Fruit fly (Drosophila melanogaster) whole organism, wandering third instar larva: ENCODE results near the gene CG5946.

Source experiments
- Abd-B ChIP-seq: fragments of >200 bp; optimal IDR thresholded peaks from 2 replicates; lab custom pipeline; 2017; ENCODE audit warnings: missing biosample characterization, missing genetic modification characterization
- CG32264 ChIP-seq: fragments of 200-800 bp; sonication (Bioruptor generic); optimal IDR thresholded peaks from 2 replicates; lab custom pipeline; 2016; ENCODE audit warnings: missing biosample characterization, missing genetic modification characterization
- CrebA ChIP-seq: fragments of 200-800 bp; sonication (Bioruptor generic); optimal IDR thresholded peaks from 2 replicates; lab custom pipeline; 2016; ENCODE audit warnings: missing biosample characterization, mild to moderate bottlenecking, missing genetic modification characterization, borderline replicate concordance
- Dfd ChIP-seq: fragments of >200 bp; optimal IDR thresholded peaks from 2 replicates; lab custom pipeline; 2017; ENCODE audit warnings: missing biosample characterization, missing genetic modification characterization
- Dif ChIP-seq: fragments of 200-275, 200-300 bp; sonication (Bioruptor generic); optimal IDR thresholded peaks from 2 replicates; lab custom pipeline; 2018; ENCODE audit warnings: missing biosample characterization, missing genetic modification characterization; ENCODE audit not compliant: partially characterized antibody
- GATAd ChIP-seq: sonication (Bioruptor generic); optimal IDR thresholded peaks from 2 replicates; lab custom pipeline; 2016; ENCODE audit warnings: missing biosample characterization, missing genetic modification characterization
- HLH106 ChIP-seq: fragments of 200-800 bp; optimal IDR thresholded peaks from 3 replicates; lab custom pipeline; 2019; ENCODE audit warnings: missing biosample characterization, mild to moderate bottlenecking, missing genetic modification characterization, moderate library complexity
- Hnf4 ChIP-seq: fragments of 200-800 bp; sonication (Bioruptor generic); optimal IDR thresholded peaks from 2 replicates; lab custom pipeline; 2016; ENCODE audit warnings: missing biosample characterization, mild to moderate bottlenecking, missing genetic modification characterization
- Jra ChIP-seq: sonication (Bioruptor generic); optimal IDR thresholded peaks from 2 replicates; lab custom pipeline; 2016; ENCODE audit warnings: missing biosample characterization, missing genetic modification characterization
- Mio ChIP-seq: sonication (Bioruptor generic); optimal IDR thresholded peaks from 2 replicates; lab custom pipeline; 2016; ENCODE audit warnings: missing biosample characterization, missing genetic modification characterization
- Myc ChIP-seq: fragments of >200 bp; optimal IDR thresholded peaks from 2 replicates; lab custom pipeline; 2017
- N ChIP-seq: fragments of >200 bp; optimal IDR thresholded peaks from 2 replicates; lab custom pipeline; 2018; ENCODE audit warnings: missing biosample characterization, missing external identifiers, missing genetic modification characterization
- Sp1 ChIP-seq: fragments of 200-800 bp; sonication (Bioruptor generic); optimal IDR thresholded peaks from 3 replicates; lab custom pipeline; 2019; ENCODE audit warnings: missing biosample characterization, mild to moderate bottlenecking, missing genetic modification characterization, moderate library complexity
- Vsx2 ChIP-seq: fragments of 200-300, 225-300 bp; sonication (Bioruptor generic); optimal IDR thresholded peaks from 2 replicates; lab custom pipeline; 2018; ENCODE audit warnings: missing biosample characterization, missing genetic modification characterization; ENCODE audit not compliant: partially characterized antibody
- br ChIP-seq: fragments of 200-800 bp; sonication (Bioruptor generic); optimal IDR thresholded peaks from 2 replicates; lab custom pipeline; 2016; ENCODE audit warnings: missing biosample characterization, missing genetic modification characterization
- brk ChIP-seq: fragments of 200-800 bp; sonication (Bioruptor generic); optimal IDR thresholded peaks from 2 replicates; lab custom pipeline; 2016; ENCODE audit warnings: missing biosample characterization, mild to moderate bottlenecking, missing genetic modification characterization
- dl ChIP-seq, 2 experiments: fragments of 175-275, 200-275 bp in 1 of 2; fragments of 200-275 bp in 1 of 2; sonication (Bioruptor generic); optimal IDR thresholded peaks; lab custom pipeline; 2018; ENCODE audit warnings: mild to moderate bottlenecking in 2 of 2, missing biosample characterization in 2 of 2, missing genetic modification characterization in 2 of 2, moderate library complexity in 2 of 2; ENCODE audit not compliant: partially characterized antibody in 2 of 2, insufficient read depth in 1 of 2
- dmrt93B ChIP-seq: fragments of 200-800 bp; sonication (Bioruptor generic); optimal IDR thresholded peaks from 2 replicates; lab custom pipeline; 2018; ENCODE audit warnings: missing biosample characterization, mild to moderate bottlenecking, missing genetic modification characterization
- ey ChIP-seq: fragments of 200-800 bp; sonication (Bioruptor generic); optimal IDR thresholded peaks from 2 replicates; lab custom pipeline; 2016; ENCODE audit warnings: missing biosample characterization, missing genetic modification characterization
- foxo ChIP-seq, 2 experiments: fragments of 200-800 bp; sonication (Bioruptor generic); optimal IDR thresholded peaks; 2 replicates in 1 of 2; 3 replicates in 1 of 2; lab custom pipeline; 2016 to 2017; ENCODE audit warnings: missing biosample characterization in 2 of 2, missing genetic modification characterization in 2 of 2
- h ChIP-seq: fragments of 200-800 bp; sonication (Bioruptor generic); optimal IDR thresholded peaks from 3 replicates; lab custom pipeline; 2016; ENCODE audit warnings: missing biosample characterization, mild to moderate bottlenecking, missing genetic modification characterization
- jim ChIP-seq: fragments of 175-275, 200-325 bp; sonication (Bioruptor generic); optimal IDR thresholded peaks from 2 replicates; lab custom pipeline; 2016; ENCODE audit warnings: missing biosample characterization, mild to moderate bottlenecking, missing genetic modification characterization
- lola ChIP-seq: fragments of >200 bp; optimal IDR thresholded peaks from 2 replicates; lab custom pipeline; 2017; ENCODE audit warnings: missing biosample characterization, missing genetic modification characterization
- pan ChIP-seq: fragments of >200 bp; optimal IDR thresholded peaks from 2 replicates; lab custom pipeline; 2017
- psq ChIP-seq: fragments of 200-800 bp; sonication (Bioruptor generic); optimal IDR thresholded peaks from 3 replicates; lab custom pipeline; 2017; ENCODE audit warnings: missing biosample characterization, mild to moderate bottlenecking, missing genetic modification characterization, moderate library complexity
- rgr ChIP-seq: fragments of 200-800 bp; sonication (Bioruptor generic); optimal IDR thresholded peaks from 3 replicates; lab custom pipeline; 2016; ENCODE audit warnings: missing biosample characterization, mild to moderate bottlenecking, missing genetic modification characterization
- sv ChIP-seq: fragments of 200-800 bp; sonication (Bioruptor generic); optimal IDR thresholded peaks from 3 replicates; lab custom pipeline; 2016; ENCODE audit warnings: missing biosample characterization, missing genetic modification characterization
- woc ChIP-seq: sonication (Bioruptor generic); optimal IDR thresholded peaks from 2 replicates; lab custom pipeline; 2016; ENCODE audit warnings: missing biosample characterization, mild to moderate bottlenecking, missing genetic modification characterization

Gene CG5946

DNA sequence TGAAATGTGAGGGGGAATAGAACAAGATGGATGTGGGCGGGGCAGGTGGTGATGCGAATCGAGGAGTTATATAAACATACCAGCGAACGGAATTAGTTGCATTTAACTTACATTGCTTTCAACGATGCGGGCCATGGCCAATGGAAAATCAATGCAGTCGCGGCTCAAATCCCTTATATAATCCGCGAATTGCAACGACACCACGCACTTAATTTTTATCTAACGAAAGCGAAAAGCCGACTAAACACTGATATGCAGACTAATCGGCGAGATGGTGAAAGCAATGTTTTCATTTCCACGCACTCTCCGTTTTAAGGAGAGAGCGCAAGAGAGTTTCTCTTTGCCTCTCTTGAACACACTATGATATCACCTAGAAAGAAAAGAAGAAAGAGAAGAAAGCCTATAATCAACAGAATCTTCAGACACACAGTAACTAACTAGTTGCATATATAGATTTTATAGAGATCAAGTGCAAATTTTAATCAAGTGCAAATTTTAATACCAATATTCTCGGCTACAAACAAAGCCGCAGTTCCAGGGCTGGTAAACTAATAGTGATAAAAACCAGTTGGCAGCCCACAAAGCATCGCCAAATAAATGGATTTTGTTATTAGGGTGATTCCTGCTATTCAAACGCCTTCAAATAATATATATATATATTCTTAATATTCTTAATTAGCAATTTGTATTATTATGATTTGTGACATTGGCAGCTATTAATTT, at the start of gene CG5946, which contains the start of gene CG11597:
Gene CG5946, minus strand, starts transcription at position 553 of the 723 bp plus-strand sequence.
Gene CG11597, minus strand, starts transcription at position 553 of the 723 bp plus-strand sequence.
- TF ChIP-seq Abd-B (GFP tag; lab: Kevin White, UChicago) (no peak), Hnf4 (GFP tag; lab: Kevin White, UChicago) (peak; percentile 13), Dif (GFP tag; lab: Kevin White, UChicago) (peak; percentile 54), dmrt93B (GFP tag; lab: Kevin White, UChicago) (no peak), dl (GFP tag; optimal IDR thresholded peaks at IDR 0.05; lab: Kevin White, UChicago; ENCODE audit: insufficient read depth in 1 of 2, partially characterized antibody in 2 of 2) (peak; percentile 48 to 73), CrebA (GFP tag; lab: Kevin White, UChicago) (no peak), woc (GFP tag; lab: Kevin White, UChicago) (peak; percentile 40), Sp1 (GFP tag; lab: Kevin White, UChicago) (no peak)

DNA sequence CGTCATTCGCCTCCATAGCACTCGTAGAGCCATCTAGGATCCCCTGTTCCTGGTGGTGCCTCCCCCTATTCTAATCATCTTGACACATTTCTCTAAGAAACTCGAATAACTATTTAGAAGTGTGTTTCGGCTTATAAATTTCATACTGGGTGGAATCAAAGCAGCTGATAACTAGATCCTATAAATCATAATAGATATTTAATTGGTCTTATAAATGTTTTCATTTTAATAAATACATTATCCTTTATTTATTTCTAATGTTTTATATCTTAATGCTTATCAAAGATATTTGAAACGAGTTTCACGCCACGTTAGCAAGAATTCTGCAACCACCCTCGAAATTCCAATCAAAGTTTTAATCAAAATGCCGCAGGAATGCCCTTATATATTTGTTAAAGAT, 49.1 kb upstream of the CG5946 start, which contains the start of gene CG5906:
Gene CG5906, minus strand, starts transcription at position 101 of the 400 bp plus-strand sequence.
- TF ChIP-seq rgr (GFP tag; lab: Kevin White, UChicago) (no peak), br (no peak), N (GFP tag; lab: Kevin White, UChicago) (no peak), h (GFP tag; lab: Kevin White, UChicago) (no peak), Myc (lab: Kevin White, UChicago) (no peak), ey (GFP tag; lab: Kevin White, UChicago) (no peak), Dfd (no peak), jim (GFP tag; lab: Kevin White, UChicago) (no peak), brk (no peak), CG32264 (no peak), foxo (GFP tag; optimal IDR thresholded peaks at IDR 0.05; lab: Kevin White, UChicago) (no peak), Sp1 (GFP tag; lab: Kevin White, UChicago) (no peak), Mio (GFP tag; lab: Kevin White, UChicago) (no peak)

DNA sequence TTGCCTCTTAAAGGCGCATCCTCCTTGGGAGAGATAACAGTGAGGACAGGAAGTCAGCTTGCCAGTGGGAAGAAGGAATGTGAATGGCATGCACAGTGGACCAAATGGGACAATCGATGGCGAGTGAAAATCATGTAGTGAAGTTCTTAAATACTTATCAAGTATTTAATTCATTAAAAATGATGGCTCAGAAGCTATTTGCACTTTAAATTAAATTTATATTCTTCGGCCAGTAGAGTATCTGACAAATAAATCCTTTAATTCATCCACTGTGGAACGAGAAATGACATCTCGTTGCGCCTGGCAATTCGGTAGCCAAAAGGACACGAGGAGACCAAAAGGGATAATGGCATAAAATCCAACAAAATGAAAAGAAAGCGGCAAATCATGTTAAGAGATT, 47.3 kb upstream of the CG5946 start:
- TF ChIP-seq Hnf4 (GFP tag; lab: Kevin White, UChicago) (no peak), Mio (GFP tag; lab: Kevin White, UChicago) (no peak), woc (GFP tag; lab: Kevin White, UChicago) (no peak), h (GFP tag; lab: Kevin White, UChicago) (no peak), lola (GFP tag; lab: Kevin White, UChicago) (no peak), CG32264 (no peak), Abd-B (GFP tag; lab: Kevin White, UChicago) (no peak), sv (GFP tag; lab: Kevin White, UChicago) (no peak), Myc (lab: Kevin White, UChicago) (no peak), GATAd (GFP tag; lab: Kevin White, UChicago) (no peak), foxo (GFP tag; optimal IDR thresholded peaks at IDR 0.05; lab: Kevin White, UChicago) (no peak), N (GFP tag; lab: Kevin White, UChicago) (no peak)

DNA sequence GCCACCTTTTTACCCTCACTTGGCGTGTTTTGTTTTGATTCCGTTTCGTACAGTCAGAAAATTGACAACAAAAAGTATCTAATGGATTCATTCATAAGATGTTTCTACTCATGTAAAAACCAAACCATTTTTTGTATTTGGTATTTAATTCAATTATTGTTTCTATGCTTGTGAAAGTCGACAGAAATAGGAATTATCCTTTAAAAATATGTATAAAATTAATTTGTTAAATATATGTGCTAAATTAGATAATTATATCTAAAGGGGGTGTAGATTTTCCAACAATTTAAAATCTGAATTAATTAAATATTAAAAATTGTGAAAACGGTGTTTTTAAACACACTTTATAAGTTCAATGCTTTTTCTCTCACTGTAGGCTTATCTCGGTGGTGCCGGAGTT, 41.5 kb upstream of the CG5946 start:
- no peak for TF ChIP-seq h (GFP tag; lab: Kevin White, UChicago)
- peak; percentile 9 for TF ChIP-seq HLH106 (tag; lab: Kevin White, UChicago)
- TF ChIP-seq Sp1 (GFP tag; lab: Kevin White, UChicago): peak; percentile 0
- TF ChIP-seq, all 38 proteins: peak for 2

DNA sequence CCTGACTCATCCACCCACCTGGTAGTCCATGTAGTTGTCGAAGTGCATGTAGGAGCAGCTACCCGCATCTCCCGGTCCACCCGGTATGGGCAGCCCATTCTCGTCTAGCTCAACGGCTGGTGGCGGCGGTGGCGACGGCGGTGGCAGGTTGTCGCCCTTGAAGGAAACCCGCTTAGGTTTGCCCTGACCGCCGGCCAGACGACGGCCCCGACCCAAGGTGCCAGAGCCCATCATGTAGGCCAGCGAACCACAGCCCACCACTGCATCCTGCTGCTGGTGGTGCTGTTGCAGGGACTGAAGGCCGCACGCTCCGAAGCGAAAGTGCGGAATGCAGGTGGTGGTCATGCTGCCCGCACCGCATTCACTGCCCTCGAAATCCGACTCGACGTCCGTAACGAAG, 40.2 kb upstream of the CG5946 start:
- no peak for TF ChIP-seq Dif (GFP tag; lab: Kevin White, UChicago)
- no peak for TF ChIP-seq psq (GFP tag; lab: Kevin White, UChicago)
- no peak for TF ChIP-seq Vsx2 (GFP tag; lab: Kevin White, UChicago)
- TF ChIP-seq jim (GFP tag; lab: Kevin White, UChicago): no peak
- no peak for TF ChIP-seq pan (lab: Kevin White, UChicago)
- TF ChIP-seq N (GFP tag; lab: Kevin White, UChicago): no peak
- no peak for TF ChIP-seq Jra (GFP tag; lab: Kevin White, UChicago)
